Fruit fly (Drosophila melanogaster) whole organism, prepupa: ENCODE measurements around the gene vrs.

ENCODE experiments used
- Blimp-1 ChIP-seq: fragments of 200-800 bp; sonication (Bioruptor generic); optimal IDR thresholded peaks from 3 replicates; lab custom pipeline; 2017; ENCODE audit warnings: missing biosample characterization, missing genetic modification characterization, mild to moderate bottlenecking, moderate library complexity, missing genetic modification reagents
- CG10631 ChIP-seq: fragments of 200-800 bp; sonication (Bioruptor generic); optimal IDR thresholded peaks from 2 replicates; lab custom pipeline; 2016; ENCODE audit warnings: missing biosample characterization, missing genetic modification characterization
- CG11294 ChIP-seq: fragments of 200-800 bp; sonication (Bioruptor generic); IDR thresholded peaks from 2 replicates; pipeline ENCODE4 v1.3.6; 2022; ENCODE audit warnings: missing biosample characterization, missing genetic modification characterization
- CG11762 ChIP-seq: fragments of 200-800 bp; sonication (Bioruptor generic); optimal IDR thresholded peaks from 3 replicates; lab custom pipeline; 2016; ENCODE audit warnings: missing biosample characterization, missing genetic modification characterization; ENCODE audit not compliant: insufficient read depth
- CG11902 ChIP-seq: fragments of 200-800 bp; sonication (Bioruptor generic); optimal IDR thresholded peaks from 3 replicates; lab custom pipeline; 2016; ENCODE audit warnings: missing biosample characterization, missing genetic modification characterization
- CG1621 ChIP-seq: fragments of 200-800 bp; sonication (Bioruptor generic); optimal IDR thresholded peaks from 3 replicates; lab custom pipeline; 2018; ENCODE audit warnings: missing biosample characterization, mild to moderate bottlenecking, missing genetic modification characterization
- CG16779 ChIP-seq: fragments of 200-800 bp; sonication (Bioruptor generic); optimal IDR thresholded peaks from 3 replicates; lab custom pipeline; 2017; ENCODE audit warnings: missing biosample characterization, mild to moderate bottlenecking, missing genetic modification characterization
- CG3032 ChIP-seq: fragments of 200-800 bp; optimal IDR thresholded peaks from 2 replicates; lab custom pipeline; 2019; ENCODE audit warnings: missing biosample characterization, mild to moderate bottlenecking, missing genetic modification characterization, moderate library complexity
- CG31627 ChIP-seq: fragments of 200-800 bp; sonication (Bioruptor generic); optimal IDR thresholded peaks from 3 replicates; lab custom pipeline; 2016; ENCODE audit warnings: missing biosample characterization, missing genetic modification characterization
- CG32006 ChIP-seq: fragments of 200-800 bp; sonication (Bioruptor generic); optimal IDR thresholded peaks from 3 replicates; lab custom pipeline; 2017; ENCODE audit warnings: missing biosample characterization, mild to moderate bottlenecking, missing genetic modification characterization
- CG34406 ChIP-seq: fragments of 200-800 bp; sonication (Bioruptor generic); optimal IDR thresholded peaks from 3 replicates; lab custom pipeline; 2016; ENCODE audit warnings: missing biosample characterization, missing genetic modification characterization
- CG3919 ChIP-seq: fragments of 200-800 bp; sonication (Bioruptor generic); optimal IDR thresholded peaks from 3 replicates; lab custom pipeline; 2016; ENCODE audit warnings: missing biosample characterization, missing genetic modification characterization
- CG4318 ChIP-seq: fragments of 200-800 bp; sonication (Bioruptor generic); optimal IDR thresholded peaks from 3 replicates; lab custom pipeline; 2017; ENCODE audit warnings: missing biosample characterization, mild to moderate bottlenecking, missing genetic modification characterization
- CG6163 ChIP-seq: fragments of 200-800 bp; sonication (Bioruptor generic); IDR thresholded peaks from 3 replicates; pipeline ENCODE4 v1.3.6; 2022; ENCODE audit warnings: missing biosample characterization, missing genetic modification characterization
- CG6792 ChIP-seq: fragments of 200-800 bp; sonication (Bioruptor generic); optimal IDR thresholded peaks from 3 replicates; lab custom pipeline; 2016; ENCODE audit warnings: missing biosample characterization, missing genetic modification characterization
- CG6808 ChIP-seq: fragments of 200-800 bp; sonication (Bioruptor generic); optimal IDR thresholded peaks from 3 replicates; lab custom pipeline; 2017; ENCODE audit warnings: missing biosample characterization, missing genetic modification characterization, mild to moderate bottlenecking, moderate library complexity, missing genetic modification reagents
- CG7368 ChIP-seq: fragments of 200-800 bp; sonication (Bioruptor generic); optimal IDR thresholded peaks from 3 replicates; lab custom pipeline; 2016; ENCODE audit warnings: missing biosample characterization, missing genetic modification characterization
- CG8119 ChIP-seq: fragments of 200-800 bp; sonication (Bioruptor generic); IDR thresholded peaks from 3 replicates; pipeline ENCODE4 v1.3.6; 2022; ENCODE audit warnings: missing biosample characterization, missing genetic modification characterization
- CG8319 ChIP-seq: fragments of 200-800 bp; sonication (Bioruptor generic); optimal IDR thresholded peaks from 3 replicates; lab custom pipeline; 2016; ENCODE audit warnings: missing biosample characterization, missing genetic modification characterization
- CG8632 ChIP-seq: fragments of 200-800 bp; sonication (Bioruptor generic); optimal IDR thresholded peaks from 3 replicates; lab custom pipeline; 2016; ENCODE audit warnings: missing biosample characterization, missing genetic modification characterization
- Eip75B ChIP-seq: fragments of 200-800 bp; sonication (Bioruptor generic); optimal IDR thresholded peaks from 3 replicates; lab custom pipeline; 2016; ENCODE audit warnings: missing biosample characterization, missing genetic modification characterization
- Eip78C ChIP-seq: fragments of 200-800 bp; sonication (Bioruptor generic); peaks from one replicate; lab custom pipeline; 2016; ENCODE audit warnings: missing biosample characterization, missing genetic modification characterization
- Ets21C ChIP-seq: fragments of 200-800 bp; sonication (Bioruptor generic); optimal IDR thresholded peaks from 3 replicates; lab custom pipeline; 2016; ENCODE audit warnings: missing biosample characterization, missing genetic modification characterization
- Ets96B ChIP-seq: fragments of 200-800 bp; optimal IDR thresholded peaks from 2 replicates; lab custom pipeline; 2019; ENCODE audit warnings: missing biosample characterization, mild to moderate bottlenecking, missing genetic modification characterization, moderate library complexity
- Gug ChIP-seq: fragments of 200-800 bp; sonication (Bioruptor generic); IDR thresholded peaks from 2 replicates; pipeline ENCODE4 v1.3.6; 2022; ENCODE audit warnings: missing biosample characterization, missing genetic modification characterization
- Hr38 ChIP-seq: sonication (Bioruptor generic); optimal IDR thresholded peaks from 2 replicates; lab custom pipeline; 2016; ENCODE audit warnings: missing biosample characterization, missing genetic modification characterization
- Hr4 ChIP-seq: fragments of 200-800 bp; sonication (Bioruptor generic); optimal IDR thresholded peaks from 3 replicates; lab custom pipeline; 2016; ENCODE audit warnings: missing biosample characterization, missing genetic modification characterization
- Lpt ChIP-seq: fragments of 200-800 bp; sonication (Bioruptor generic); optimal IDR thresholded peaks from 3 replicates; lab custom pipeline; 2016; ENCODE audit warnings: missing biosample characterization, missing genetic modification characterization
- Met ChIP-seq: fragments of 200-800 bp; sonication (Bioruptor generic); optimal IDR thresholded peaks from 3 replicates; lab custom pipeline; 2016; ENCODE audit warnings: missing biosample characterization, missing genetic modification characterization
- OdsH ChIP-seq: fragments of 200-800 bp; sonication (Bioruptor generic); optimal IDR thresholded peaks from 3 replicates; lab custom pipeline; 2016; ENCODE audit warnings: missing biosample characterization, missing genetic modification characterization
- Smox ChIP-seq: fragments of 200-800 bp; sonication (Bioruptor generic); optimal IDR thresholded peaks from 3 replicates; lab custom pipeline; 2016; ENCODE audit warnings: missing biosample characterization, missing genetic modification characterization
- Sox102F ChIP-seq: fragments of 200-800 bp; sonication (Bioruptor generic); optimal IDR thresholded peaks from 2 replicates; lab custom pipeline; 2016; ENCODE audit warnings: missing biosample characterization, mild to moderate bottlenecking, missing genetic modification characterization
- Sox15 ChIP-seq: fragments of 200-800 bp; sonication (Bioruptor generic); optimal IDR thresholded peaks from 3 replicates; lab custom pipeline; 2016; ENCODE audit warnings: missing biosample characterization, missing genetic modification characterization
- achi ChIP-seq: fragments of 200-800 bp; sonication (Bioruptor generic); optimal IDR thresholded peaks from 3 replicates; lab custom pipeline; 2016; ENCODE audit warnings: missing biosample characterization, missing genetic modification characterization
- cyc ChIP-seq: fragments of 200-800 bp; sonication (Bioruptor generic); optimal IDR thresholded peaks from 3 replicates; lab custom pipeline; 2016; ENCODE audit warnings: missing biosample characterization, missing genetic modification characterization
- dac ChIP-seq: fragments of 200-800 bp; sonication (Bioruptor generic); optimal IDR thresholded peaks from 2 replicates; lab custom pipeline; 2017; ENCODE audit warnings: missing biosample characterization, mild to moderate bottlenecking, missing genetic modification characterization
- dsx ChIP-seq: fragments of 200-800 bp; optimal IDR thresholded peaks from 3 replicates; lab custom pipeline; 2019; ENCODE audit warnings: missing biosample characterization, mild to moderate bottlenecking, missing genetic modification characterization, moderate library complexity; ENCODE audit not compliant: poor library complexity, severe bottlenecking
- eg ChIP-seq: fragments of 200-800 bp; sonication (Bioruptor generic); IDR thresholded peaks from 3 replicates; pipeline ENCODE4 v1.3.6; 2022; ENCODE audit warnings: missing biosample characterization, missing genetic modification characterization
- esn ChIP-seq: fragments of 200-800 bp; sonication (Bioruptor generic); optimal IDR thresholded peaks from 2 replicates; lab custom pipeline; 2016; ENCODE audit warnings: missing biosample characterization, mild to moderate bottlenecking, missing genetic modification characterization, moderate library complexity
- fd85E ChIP-seq: fragments of 200-800 bp; sonication (Bioruptor generic); optimal IDR thresholded peaks from 3 replicates; lab custom pipeline; 2016; ENCODE audit warnings: missing biosample characterization, missing genetic modification characterization
- fkh ChIP-seq: fragments of 200-800 bp; sonication (Bioruptor generic); optimal IDR thresholded peaks from 3 replicates; lab custom pipeline; 2017; ENCODE audit warnings: missing biosample characterization, mild to moderate bottlenecking, missing genetic modification characterization, moderate library complexity
- lz ChIP-seq: fragments of 200-800 bp; sonication (Bioruptor generic); optimal IDR thresholded peaks from 3 replicates; lab custom pipeline; 2016; ENCODE audit warnings: missing biosample characterization, missing genetic modification characterization
- net ChIP-seq: fragments of 200-800 bp; sonication (Bioruptor generic); optimal IDR thresholded peaks from 3 replicates; lab custom pipeline; 2016; ENCODE audit warnings: missing biosample characterization, missing genetic modification characterization
- salr ChIP-seq, 2 experiments: fragments of 200-800 bp; sonication (Bioruptor generic); optimal IDR thresholded peaks; 3 replicates each; lab custom pipeline; 2016 to 2018; ENCODE audit warnings: missing biosample characterization in 2 of 2, missing genetic modification characterization in 2 of 2, mild to moderate bottlenecking in 1 of 2
- spab ChIP-seq: fragments of 200-800 bp; sonication (Bioruptor generic); optimal IDR thresholded peaks from 2 replicates; lab custom pipeline; 2017; ENCODE audit warnings: missing biosample characterization, mild to moderate bottlenecking, missing genetic modification characterization, missing genetic modification reagents
- ss ChIP-seq, 2 experiments: fragments of 200-800 bp; sonication (Bioruptor generic); optimal IDR thresholded peaks; 2 replicates in 1 of 2; 3 replicates in 1 of 2; lab custom pipeline; 2017 to 2018; ENCODE audit warnings: mild to moderate bottlenecking in 2 of 2, missing biosample characterization in 2 of 2, missing genetic modification characterization in 2 of 2, moderate library complexity in 1 of 2
- svp ChIP-seq: fragments of 200-800 bp; sonication (Bioruptor generic); peaks from one replicate; lab custom pipeline; 2016; ENCODE audit warnings: missing biosample characterization, missing genetic modification characterization
- topi ChIP-seq: fragments of 200-800 bp; sonication (Bioruptor generic); optimal IDR thresholded peaks from 3 replicates; lab custom pipeline; 2016; ENCODE audit warnings: missing biosample characterization, missing genetic modification characterization
- vri ChIP-seq: fragments of 200-800 bp; sonication (Bioruptor generic); optimal IDR thresholded peaks from 3 replicates; lab custom pipeline; 2016; ENCODE audit warnings: missing biosample characterization, mild to moderate bottlenecking, missing genetic modification characterization

vrs gene

DNA sequence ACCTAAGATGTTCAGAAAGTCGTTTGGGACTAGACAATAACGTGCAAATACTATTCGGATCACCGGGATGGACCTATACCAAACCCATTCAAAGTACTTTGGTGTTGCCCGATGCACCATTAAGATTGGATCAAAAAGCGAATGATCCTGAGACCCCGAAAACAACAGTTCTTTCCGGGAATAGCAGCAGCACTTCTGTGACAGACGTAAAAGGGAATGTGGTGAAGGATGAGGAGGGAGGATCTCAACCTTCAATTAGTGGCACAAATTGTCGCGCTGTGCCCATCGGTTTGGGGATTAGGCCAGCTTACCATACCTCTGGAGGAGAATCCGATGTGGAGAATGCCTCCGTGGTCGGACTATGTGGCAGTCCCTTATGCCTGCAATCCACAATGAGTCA is 891 bp downstream of the vrs start:
- no peak for TF ChIP-seq Gug (GFP tag; lab: Robert Waterston, UW)
- no peak for TF ChIP-seq CG6792 (GFP tag; lab: Kevin White, UChicago)
- no peak for TF ChIP-seq CG8319
- TF ChIP-seq dac (GFP tag; lab: Kevin White, UChicago): no peak

DNA sequence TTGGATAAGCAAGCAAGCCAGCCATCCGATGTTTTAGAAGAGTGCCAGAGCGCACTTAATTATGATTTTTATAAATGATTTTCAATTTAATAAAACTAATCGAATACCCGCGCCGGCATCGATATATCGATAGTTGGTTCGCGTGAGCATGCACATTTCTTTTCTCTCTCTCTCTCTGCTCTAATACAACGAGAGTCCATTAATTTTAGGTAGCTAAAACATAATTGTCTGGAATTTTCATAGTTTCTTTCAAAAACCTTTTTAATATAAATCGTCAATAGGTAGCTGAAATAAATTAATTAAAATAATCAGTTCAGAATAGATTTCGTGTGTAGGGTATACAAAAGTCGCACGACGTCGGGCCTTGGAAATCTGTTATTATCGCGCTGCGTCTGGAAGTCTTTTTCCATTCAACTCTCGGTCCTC is 1.4 kb downstream of the vrs start, which contains the start of gene CG18549:
CG18549 (plus strand) TSS at position 408 of the 426 bp plus-strand sequence.
- peak; percentile 100 for TF ChIP-seq CG3032 (tag; lab: Kevin White, UChicago)
- peak; percentile 100 for TF ChIP-seq Sox102F
- TF ChIP-seq OdsH (GFP tag; lab: Kevin White, UChicago): peak; percentile 100
- peak; percentile 99 for TF ChIP-seq CG16779
- peak; percentile 100 for TF ChIP-seq Gug (GFP tag; lab: Robert Waterston, UW)
- TF ChIP-seq fkh (GFP tag; lab: Kevin White, UChicago): peak; percentile 94
- TF ChIP-seq CG8119: peak; percentile 100
- peak; percentile 100 for TF ChIP-seq lz (GFP tag; lab: Kevin White, UChicago)
- peak; percentile 99 for TF ChIP-seq CG8319
- TF ChIP-seq dac (GFP tag; lab: Kevin White, UChicago): peak; percentile 100
- peak; percentile 100 for TF ChIP-seq cyc (GFP tag; lab: Kevin White, UChicago)
- TF ChIP-seq Blimp-1 (GFP tag; lab: Kevin White, UChicago): peak; percentile 99
- peak; percentile 100 for TF ChIP-seq CG1621 (tag; lab: Kevin White, UChicago)
- peak; percentile 99 for TF ChIP-seq achi (GFP tag; lab: Kevin White, UChicago)
- TF ChIP-seq ss (GFP tag; optimal IDR thresholded peaks at IDR 0.05; lab: Kevin White, UChicago): peak; percentile 100
- peak; percentile 99 for TF ChIP-seq CG6808 (GFP tag; lab: Kevin White, UChicago)
- peak; percentile 100 for TF ChIP-seq eg (GFP tag; lab: Robert Waterston, UW)
- peak; percentile 98 for TF ChIP-seq fd85E (GFP tag; lab: Kevin White, UChicago)
- TF ChIP-seq Eip78C: peak; percentile 100
- peak; percentile 100 for TF ChIP-seq net (GFP tag; lab: Kevin White, UChicago)
- TF ChIP-seq CG7368 (GFP tag; lab: Kevin White, UChicago): peak; percentile 100
- peak; percentile 100 for TF ChIP-seq dsx (GFP tag; lab: Kevin White, UChicago)
- peak; percentile 100 for TF ChIP-seq CG31627 (GFP tag; lab: Kevin White, UChicago)
- peak; percentile 100 for TF ChIP-seq CG3919 (GFP tag; lab: Kevin White, UChicago)
- peak; percentile 99 to 100 for TF ChIP-seq salr (GFP tag; optimal IDR thresholded peaks at IDR 0.05; lab: Kevin White, UChicago)
- peak; percentile 99 for TF ChIP-seq CG11902
- peak; percentile 97 for TF ChIP-seq Hr38
- peak; percentile 100 for TF ChIP-seq Lpt (GFP tag; lab: Kevin White, UChicago)
- peak; percentile 100 for TF ChIP-seq svp
- TF ChIP-seq CG11294 (GFP tag; lab: Robert Waterston, UW): peak; percentile 100
- peak; percentile 100 for TF ChIP-seq CG34406 (GFP tag; lab: Kevin White, UChicago)
- peak; percentile 100 for TF ChIP-seq CG8632 (GFP tag; lab: Kevin White, UChicago)
- peak; percentile 100 for TF ChIP-seq Ets96B (tag; lab: Kevin White, UChicago)
- TF ChIP-seq CG4318: peak; percentile 100
- TF ChIP-seq Hr4: peak; percentile 100
- TF ChIP-seq CG11762 (GFP tag; lab: Kevin White, UChicago): peak; percentile 100
- TF ChIP-seq CG6163 (GFP tag; lab: Robert Waterston, UW): peak; percentile 100
- TF ChIP-seq Ets21C (GFP tag; lab: Kevin White, UChicago): peak; percentile 99
- TF ChIP-seq CG32006 (GFP tag; lab: Kevin White, UChicago): peak; percentile 100
- TF ChIP-seq vri (GFP tag; lab: Kevin White, UChicago): peak; percentile 100
- TF ChIP-seq topi: peak; percentile 100
- peak; percentile 99 for TF ChIP-seq Sox15 (GFP tag; lab: Kevin White, UChicago)
- peak; percentile 100 for TF ChIP-seq CG10631 (GFP tag; lab: Kevin White, UChicago)
- TF ChIP-seq Eip75B: peak; percentile 100
- peak; percentile 100 for TF ChIP-seq spab (GFP tag; lab: Kevin White, UChicago)
- TF ChIP-seq Met (GFP tag; lab: Kevin White, UChicago): peak; percentile 100
- TF ChIP-seq esn: peak; percentile 100
- peak; percentile 100 for TF ChIP-seq Smox
